Worm (Caenorhabditis elegans) whole organism, late embryonic: Measurements from ENCODE around the gene C29F7.10.
A peak's percentile ranks its signal among the peaks of the same experiment; 100 is the strongest.

ENCODE experiments used
- C38D4.7 ChIP-seq: fragments of 200-800 bp; sonication (Bioruptor generic); optimal IDR thresholded peaks from 2 replicates; lab custom pipeline; 2018; ENCODE audit warnings: mild to moderate bottlenecking, missing genetic modification characterization, moderate library complexity, missing compliant biosample characterization
- K02D7.2 ChIP-seq: sonication (generic microtip); optimal IDR thresholded peaks from 2 replicates; lab custom pipeline; 2017; ENCODE audit warnings: mild to moderate bottlenecking, missing genetic modification characterization, missing compliant biosample characterization
- K09A11.1 ChIP-seq: sonication (generic microtip); optimal IDR thresholded peaks from 2 replicates; lab custom pipeline; 2017; ENCODE audit warnings: antibody characterized with exemption, mild to moderate bottlenecking, missing genetic modification characterization, missing compliant biosample characterization; ENCODE audit not compliant: insufficient read depth
- T23F11.4 ChIP-seq: fragments of 200-800 bp; sonication (Bioruptor generic); optimal IDR thresholded peaks from 2 replicates; lab custom pipeline; 2018; ENCODE audit warnings: mild to moderate bottlenecking, missing genetic modification characterization, missing compliant biosample characterization
- Y22D7AL.16 ChIP-seq: sonication (generic microtip); optimal IDR thresholded peaks from 2 replicates; lab custom pipeline; 2016; ENCODE audit warnings: missing genetic modification characterization, missing compliant biosample characterization
- ahr-1 ChIP-seq: sonication (generic microtip); optimal IDR thresholded peaks from 2 replicates; lab custom pipeline; 2016; ENCODE audit warnings: missing genetic modification characterization, missing compliant biosample characterization
- ama-1 ChIP-seq: fragments of 150-350 bp; optimal IDR thresholded peaks from 2 replicates; lab custom pipeline; 2014
- ceh-14 ChIP-seq: sonication (generic microtip); optimal IDR thresholded peaks from 2 replicates; lab custom pipeline; 2016; ENCODE audit warnings: missing genotype, missing genetic modification characterization, missing compliant biosample characterization
- ceh-19 ChIP-seq: fragments of 200-800 bp; sonication (Bioruptor generic); optimal IDR thresholded peaks from 2 replicates; lab custom pipeline; 2018; ENCODE audit warnings: mild to moderate bottlenecking, missing genetic modification characterization, missing compliant biosample characterization
- ceh-2 ChIP-seq: sonication (generic microtip); optimal IDR thresholded peaks from 2 replicates; lab custom pipeline; 2016; ENCODE audit warnings: missing genotype, missing genetic modification characterization, missing compliant biosample characterization
- ceh-22 ChIP-seq: sonication (generic microtip); optimal IDR thresholded peaks from 2 replicates; lab custom pipeline; 2017; ENCODE audit warnings: missing biosample characterization, missing genetic modification characterization
- ceh-24 ChIP-seq: sonication (generic microtip); optimal IDR thresholded peaks from 2 replicates; lab custom pipeline; 2016; ENCODE audit warnings: mild to moderate bottlenecking, missing genetic modification characterization, missing compliant biosample characterization
- ceh-30 ChIP-seq: fragments of 150-350 bp; optimal IDR thresholded peaks from 2 replicates; lab custom pipeline; 2014; ENCODE audit warnings: missing biosample characterization, missing genetic modification characterization
- ceh-31 ChIP-seq: sonication (generic microtip); optimal IDR thresholded peaks from 2 replicates; lab custom pipeline; 2016; ENCODE audit warnings: missing genetic modification characterization, missing compliant biosample characterization
- ceh-34 ChIP-seq: sonication (generic microtip); optimal IDR thresholded peaks from 2 replicates; lab custom pipeline; 2016; ENCODE audit warnings: mild to moderate bottlenecking, missing genetic modification characterization, missing compliant biosample characterization
- ceh-45 ChIP-seq: fragments of 200-800 bp; sonication (Bioruptor generic); IDR thresholded peaks from 2 replicates; pipeline ENCODE4 v1.3.6; 2022; ENCODE audit warnings: missing genetic modification reagents, missing genetic modification characterization, missing compliant biosample characterization
- ceh-9 ChIP-seq: sonication (generic microtip); optimal IDR thresholded peaks from 2 replicates; lab custom pipeline; 2016; ENCODE audit warnings: mild to moderate bottlenecking, missing genetic modification characterization, inconsistent platforms, missing compliant biosample characterization
- che-1 ChIP-seq: sonication (generic microtip); optimal IDR thresholded peaks from 2 replicates; lab custom pipeline; 2016; ENCODE audit warnings: mild to moderate bottlenecking, missing genetic modification characterization, missing compliant biosample characterization
- dmd-4 ChIP-seq: sonication (generic microtip); optimal IDR thresholded peaks from 2 replicates; lab custom pipeline; 2016; ENCODE audit warnings: borderline replicate concordance, missing genetic modification characterization, missing compliant biosample characterization
- dve-1 ChIP-seq: sonication (generic microtip); optimal IDR thresholded peaks from 2 replicates; lab custom pipeline; 2017; ENCODE audit warnings: antibody characterized with exemption, mild to moderate bottlenecking, missing genetic modification characterization, missing compliant biosample characterization
- elt-2 ChIP-seq: sonication (generic microtip); optimal IDR thresholded peaks from 2 replicates; lab custom pipeline; 2016; ENCODE audit warnings: missing genetic modification reagents, missing genetic modification characterization, missing compliant biosample characterization
- elt-4 ChIP-seq: sonication (generic microtip); optimal IDR thresholded peaks from 2 replicates; lab custom pipeline; 2016; ENCODE audit warnings: missing genetic modification characterization, missing compliant biosample characterization
- eyg-1 ChIP-seq: sonication (generic microtip); optimal IDR thresholded peaks from 2 replicates; lab custom pipeline; 2016; ENCODE audit warnings: missing genotype, missing genetic modification characterization, missing compliant biosample characterization
- fax-1 ChIP-seq: sonication (generic microtip); optimal IDR thresholded peaks from 2 replicates; lab custom pipeline; 2016; ENCODE audit warnings: missing genotype, missing genetic modification characterization, missing compliant biosample characterization
- fkh-6 ChIP-seq: sonication (generic microtip); optimal IDR thresholded peaks from 2 replicates; lab custom pipeline; 2016; ENCODE audit warnings: missing genetic modification characterization, missing compliant biosample characterization
- gmeb-2 ChIP-seq: sonication (generic microtip); optimal IDR thresholded peaks from 2 replicates; lab custom pipeline; 2016; ENCODE audit warnings: missing genetic modification characterization, inconsistent platforms, missing compliant biosample characterization
- hlh-13 ChIP-seq: fragments of 200-800 bp; sonication (Bioruptor generic); optimal IDR thresholded peaks from 2 replicates; lab custom pipeline; 2018; ENCODE audit warnings: mild to moderate bottlenecking, missing genetic modification characterization, missing compliant biosample characterization
- hlh-15 ChIP-seq: sonication (generic microtip); optimal IDR thresholded peaks from 2 replicates; lab custom pipeline; 2016; ENCODE audit warnings: missing genetic modification characterization, missing compliant biosample characterization
- hlh-30 ChIP-seq: sonication (generic microtip); optimal IDR thresholded peaks from 2 replicates; lab custom pipeline; 2017; ENCODE audit warnings: antibody characterized with exemption, missing genetic modification characterization, missing compliant biosample characterization; ENCODE audit not compliant: insufficient read depth
- hlh-6 ChIP-seq: sonication (generic microtip); optimal IDR thresholded peaks from 2 replicates; lab custom pipeline; 2016; ENCODE audit warnings: missing genotype, missing genetic modification characterization, missing compliant biosample characterization
- hlh-8 ChIP-seq: sonication (generic microtip); optimal IDR thresholded peaks from 2 replicates; lab custom pipeline; 2016; ENCODE audit warnings: missing genotype, missing genetic modification characterization, missing compliant biosample characterization
- lim-6 ChIP-seq: sonication (generic microtip); optimal IDR thresholded peaks from 2 replicates; lab custom pipeline; 2016; ENCODE audit warnings: missing genetic modification characterization, missing compliant biosample characterization
- lin-11 ChIP-seq: fragments of 200-800 bp; sonication (Bioruptor generic); optimal IDR thresholded peaks from 2 replicates; lab custom pipeline; 2018; ENCODE audit warnings: mild to moderate bottlenecking, missing genetic modification characterization, missing compliant biosample characterization
- madf-2 ChIP-seq: sonication (generic microtip); optimal IDR thresholded peaks from 2 replicates; lab custom pipeline; 2017; ENCODE audit warnings: missing genetic modification characterization, missing compliant biosample characterization
- mec-3 ChIP-seq: sonication (generic microtip); optimal IDR thresholded peaks from 2 replicates; lab custom pipeline; 2016; ENCODE audit warnings: borderline replicate concordance, missing genetic modification characterization, missing compliant biosample characterization
- nfya-1 ChIP-seq: sonication (generic microtip); optimal IDR thresholded peaks from 2 replicates; lab custom pipeline; 2017; ENCODE audit warnings: missing genetic modification characterization, mild to moderate bottlenecking, missing compliant biosample characterization, antibody characterized with exemption, moderate library complexity
- nhr-232 ChIP-seq: sonication (generic microtip); optimal IDR thresholded peaks from 2 replicates; lab custom pipeline; 2016; ENCODE audit warnings: missing genetic modification characterization, missing compliant biosample characterization
- odd-2 ChIP-seq: sonication (generic microtip); optimal IDR thresholded peaks from 2 replicates; lab custom pipeline; 2017; ENCODE audit warnings: antibody characterized with exemption, mild to moderate bottlenecking, missing genetic modification characterization, missing compliant biosample characterization
- pat-9 ChIP-seq: fragments of 200-800 bp; sonication (Bioruptor generic); optimal IDR thresholded peaks from 2 replicates; lab custom pipeline; 2018; ENCODE audit warnings: mild to moderate bottlenecking, missing genetic modification characterization, moderate library complexity, missing compliant biosample characterization
- pha-2 ChIP-seq: sonication (generic microtip); optimal IDR thresholded peaks from 2 replicates; lab custom pipeline; 2017; ENCODE audit warnings: mild to moderate bottlenecking, missing genetic modification characterization, missing compliant biosample characterization
- pha-4 ChIP-seq: fragments of 150-350 bp; optimal IDR thresholded peaks from 2 replicates; lab custom pipeline; 2018; ENCODE audit warnings: missing biosample characterization, missing genetic modification reagents, missing genetic modification characterization
- pqm-1 ChIP-seq: sonication (generic microtip); optimal IDR thresholded peaks from 2 replicates; lab custom pipeline; 2016; ENCODE audit warnings: missing genetic modification characterization, missing compliant biosample characterization
- ref-2 ChIP-seq: sonication (generic microtip); optimal IDR thresholded peaks from 2 replicates; lab custom pipeline; 2016; ENCODE audit warnings: missing genetic modification characterization, missing compliant biosample characterization
- rnt-1 ChIP-seq: sonication (generic microtip); optimal IDR thresholded peaks from 2 replicates; lab custom pipeline; 2016; ENCODE audit warnings: missing genetic modification characterization, missing compliant biosample characterization
- sox-2 ChIP-seq: fragments of 200-800 bp; sonication (Bioruptor generic); IDR thresholded peaks from 2 replicates; pipeline ENCODE4 v1.3.6; 2022; ENCODE audit warnings: missing genetic modification reagents, missing genetic modification characterization, missing compliant biosample characterization
- sox-4 ChIP-seq: sonication (generic microtip); optimal IDR thresholded peaks from 2 replicates; lab custom pipeline; 2017; ENCODE audit warnings: mild to moderate bottlenecking, missing genetic modification characterization, inconsistent platforms, missing compliant biosample characterization
- syd-9 ChIP-seq: sonication (generic microtip); optimal IDR thresholded peaks from 2 replicates; lab custom pipeline; 2016; ENCODE audit warnings: mild to moderate bottlenecking, missing genetic modification characterization, moderate library complexity, missing compliant biosample characterization
- tbx-7 ChIP-seq: sonication (generic microtip); optimal IDR thresholded peaks from 2 replicates; lab custom pipeline; 2016; ENCODE audit warnings: missing genotype, missing genetic modification characterization, missing compliant biosample characterization
- unc-55 ChIP-seq: sonication (generic microtip); optimal IDR thresholded peaks from 2 replicates; lab custom pipeline; 2017; ENCODE audit warnings: missing biosample characterization, missing genetic modification reagents, missing genetic modification characterization
- zip-5 ChIP-seq: sonication (generic microtip); optimal IDR thresholded peaks from 2 replicates; lab custom pipeline; 2016; ENCODE audit warnings: missing genetic modification characterization, missing compliant biosample characterization
- ztf-16 ChIP-seq: sonication (generic microtip); optimal IDR thresholded peaks from 2 replicates; lab custom pipeline; 2017; ENCODE audit warnings: missing genetic modification characterization, missing compliant biosample characterization

C29F7.10 gene

DNA sequence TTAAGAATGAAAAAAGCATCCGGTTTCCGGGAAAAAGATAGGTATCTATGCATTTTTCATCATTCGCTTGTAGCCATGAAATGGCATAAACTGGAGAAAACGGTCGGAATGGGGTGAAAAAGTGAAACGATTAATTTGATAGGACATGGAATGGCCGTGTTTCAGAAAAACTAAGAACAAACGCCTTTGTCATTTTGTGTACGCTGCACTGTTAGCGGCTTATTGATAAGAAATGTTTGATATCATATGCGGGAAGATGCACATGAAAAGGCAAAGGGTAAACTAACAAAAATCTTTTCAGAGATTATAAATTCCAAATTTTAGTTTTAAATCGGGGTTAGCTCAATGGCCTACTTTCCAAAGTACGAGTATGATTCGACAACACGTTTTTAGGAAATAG is 10.2 kb downstream of the C29F7.10 start:
- TF ChIP-seq ama-1 (lab: Kevin White, UChicago) (no peak), elt-2 (tag; lab: Kevin White, UChicago) (peak; percentile 45), sox-4 (tag; lab: Kevin White, UChicago) (no peak)

DNA sequence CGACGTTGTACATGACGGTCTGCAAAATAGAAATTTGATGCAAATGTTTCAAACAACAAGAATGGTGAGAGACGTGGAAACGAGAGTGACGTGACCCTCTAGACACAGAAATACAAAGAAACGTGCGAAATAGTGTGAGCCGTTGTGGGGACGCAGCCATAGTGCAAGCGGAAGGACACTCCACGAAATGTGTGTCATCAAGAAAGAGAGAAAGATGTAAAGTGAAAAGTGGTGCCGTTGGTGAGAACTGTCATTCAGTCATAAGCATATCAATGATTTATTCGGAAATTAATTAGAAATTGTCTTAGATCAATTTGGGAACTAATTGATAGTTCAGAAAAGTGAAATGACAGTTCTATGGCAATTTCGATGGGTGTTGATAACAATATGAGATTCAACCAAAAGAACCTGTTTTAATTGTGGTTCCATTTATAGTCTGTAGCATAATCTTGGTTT is 11.4 kb downstream of the C29F7.10 start, which contains the start of gene C29F7.3:
Gene C29F7.3 (minus strand): TSS at position 51 of the 456 bp plus-strand sequence.
- TF ChIP-seq nfya-1 (tag; lab: Kevin White, UChicago) (peak; percentile 27), ceh-30 (no peak), odd-2 (tag; lab: Kevin White, UChicago) (no peak), lin-11 (no peak), ceh-9 (tag; lab: Kevin White, UChicago) (no peak), lim-6 (tag; lab: Kevin White, UChicago) (no peak), elt-4 (tag; lab: Kevin White, UChicago) (no peak), nhr-232 (tag; lab: Kevin White, UChicago) (no peak), che-1 (tag; lab: Kevin White, UChicago) (no peak), ceh-31 (tag; lab: Kevin White, UChicago) (peak; percentile 49), sox-4 (tag; lab: Kevin White, UChicago) (no peak), ztf-16 (tag; lab: Kevin White, UChicago) (no peak), ceh-14 (no peak), K09A11.1 (no peak), pha-4 (tag; lab: Kevin White, UChicago) (no peak), Y22D7AL.16 (tag; lab: Kevin White, UChicago) (no peak), K02D7.2 (tag; lab: Kevin White, UChicago) (no peak), hlh-8 (tag; lab: Kevin White, UChicago) (no peak), hlh-6 (peak; percentile 24), hlh-30 (tag; lab: Kevin White, UChicago) (no peak), tbx-7 (no peak), zip-5 (tag; lab: Kevin White, UChicago) (no peak), C38D4.7 (GFP tag; lab: Kevin White, UChicago) (no peak), ref-2 (peak; percentile 35), hlh-15 (tag; lab: Kevin White, UChicago) (no peak), unc-55 (GFP tag; lab: Kevin White, UChicago) (peak; percentile 53), ceh-34 (tag; lab: Kevin White, UChicago) (peak; percentile 41), rnt-1 (tag; lab: Kevin White, UChicago) (peak; percentile 3), ceh-24 (tag; lab: Kevin White, UChicago) (no peak), fax-1 (tag; lab: Kevin White, UChicago) (no peak), eyg-1 (tag; lab: Kevin White, UChicago) (no peak), ceh-19 (no peak), hlh-13 (GFP tag; lab: Kevin White, UChicago) (no peak), madf-2 (no peak), pat-9 (tag; lab: Kevin White, UChicago) (no peak), gmeb-2 (tag; lab: Kevin White, UChicago) (no peak), ama-1 (lab: Kevin White, UChicago) (no peak), fkh-6 (tag; lab: Kevin White, UChicago) (no peak), dmd-4 (tag; lab: Kevin White, UChicago) (no peak), T23F11.4 (GFP tag; lab: Kevin White, UChicago) (no peak), ceh-22 (tag; lab: Kevin White, UChicago) (no peak), syd-9 (tag; lab: Kevin White, UChicago) (no peak), pqm-1 (tag; lab: Kevin White, UChicago) (no peak), pha-2 (no peak), dve-1 (no peak), elt-2 (tag; lab: Kevin White, UChicago) (no peak), ahr-1 (tag; lab: Kevin White, UChicago) (no peak), sox-2 (GFP tag; lab: Robert Waterston, UW) (no peak), ceh-45 (GFP tag; lab: Robert Waterston, UW) (no peak), ceh-2 (tag; lab: Kevin White, UChicago) (no peak), mec-3 (tag; lab: Kevin White, UChicago) (no peak)
